Worm (Caenorhabditis elegans) whole organism, L2 larva: ENCODE measurements around the gene set-20.

Experiments
- Y55F3AM.14 ChIP-seq: fragments of 200-800 bp; sonication (Bioruptor generic); optimal IDR thresholded peaks from 2 replicates; lab custom pipeline; 2018; ENCODE audit warnings: mild to moderate bottlenecking, missing genetic modification characterization, missing compliant biosample characterization
- alr-1 ChIP-seq: fragments of 150-350 bp; optimal IDR thresholded peaks from 2 replicates; lab custom pipeline; 2014; ENCODE audit warnings: missing biosample characterization, missing genetic modification characterization
- blmp-1 ChIP-seq: sonication (generic microtip); optimal IDR thresholded peaks from 2 replicates; lab custom pipeline; 2017; ENCODE audit warnings: missing genetic modification characterization, mild to moderate bottlenecking, missing compliant biosample characterization, antibody characterized with exemption, moderate library complexity; ENCODE audit not compliant: insufficient read depth
- egl-27 ChIP-seq: sonication (generic microtip); optimal IDR thresholded peaks from 3 replicates; lab custom pipeline; 2017; ENCODE audit warnings: missing biosample characterization, missing genetic modification reagents, missing genetic modification characterization
- lsy-2 ChIP-seq, 2 experiments: fragments of 150-350 bp in 1 of 2; sonication (generic microtip) in 1 of 2; optimal IDR thresholded peaks; 2 replicates each; lab custom pipeline; 2014 to 2017; ENCODE audit warnings: missing biosample characterization in 2 of 2, missing genetic modification characterization in 2 of 2
- nhr-23 ChIP-seq: fragments of 150-350 bp; optimal IDR thresholded peaks from 2 replicates; lab custom pipeline; 2014; ENCODE audit warnings: missing biosample characterization, missing genetic modification reagents, missing genetic modification characterization
- unc-39 ChIP-seq: fragments of 150-350 bp; optimal IDR thresholded peaks from 2 replicates; lab custom pipeline; 2014; ENCODE audit warnings: missing biosample characterization, missing genetic modification characterization

DNA sequence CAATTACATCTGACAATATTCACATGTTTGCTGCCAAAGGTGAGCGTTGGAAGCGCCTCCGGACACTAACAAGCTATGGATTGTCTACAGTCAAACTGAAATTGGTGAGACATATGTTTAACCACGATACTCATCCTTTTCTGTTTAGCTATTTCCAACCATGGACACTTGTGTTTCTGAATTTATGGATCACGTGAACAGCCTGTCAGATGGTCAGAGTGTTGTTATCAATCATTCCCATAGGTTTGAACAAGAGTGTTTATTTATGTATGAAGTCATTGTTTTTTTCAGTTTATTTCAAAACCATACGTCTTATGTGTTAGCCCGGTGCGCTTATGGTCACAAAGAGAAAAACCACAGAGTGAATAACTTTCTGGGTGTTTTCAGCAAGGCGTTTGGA is 29.4 kb upstream of the set-20 start:
- TF ChIP-seq egl-27 (tag; lab: Kevin White, UChicago): no peak
- TF ChIP-seq lsy-2 (tag; optimal IDR thresholded peaks at IDR 0.05; lab: Kevin White, UChicago): no peak
- no peak for TF ChIP-seq unc-39 (tag; lab: Kevin White, UChicago)
- TF ChIP-seq blmp-1: no peak
- TF ChIP-seq nhr-23 (tag; lab: Kevin White, UChicago): no peak
- TF ChIP-seq Y55F3AM.14 (GFP tag; lab: Kevin White, UChicago): no peak
- TF ChIP-seq alr-1: no peak
